5 fruit fly cellular contexts compared by ENCODE assay signal in the genomic region with DNA sequence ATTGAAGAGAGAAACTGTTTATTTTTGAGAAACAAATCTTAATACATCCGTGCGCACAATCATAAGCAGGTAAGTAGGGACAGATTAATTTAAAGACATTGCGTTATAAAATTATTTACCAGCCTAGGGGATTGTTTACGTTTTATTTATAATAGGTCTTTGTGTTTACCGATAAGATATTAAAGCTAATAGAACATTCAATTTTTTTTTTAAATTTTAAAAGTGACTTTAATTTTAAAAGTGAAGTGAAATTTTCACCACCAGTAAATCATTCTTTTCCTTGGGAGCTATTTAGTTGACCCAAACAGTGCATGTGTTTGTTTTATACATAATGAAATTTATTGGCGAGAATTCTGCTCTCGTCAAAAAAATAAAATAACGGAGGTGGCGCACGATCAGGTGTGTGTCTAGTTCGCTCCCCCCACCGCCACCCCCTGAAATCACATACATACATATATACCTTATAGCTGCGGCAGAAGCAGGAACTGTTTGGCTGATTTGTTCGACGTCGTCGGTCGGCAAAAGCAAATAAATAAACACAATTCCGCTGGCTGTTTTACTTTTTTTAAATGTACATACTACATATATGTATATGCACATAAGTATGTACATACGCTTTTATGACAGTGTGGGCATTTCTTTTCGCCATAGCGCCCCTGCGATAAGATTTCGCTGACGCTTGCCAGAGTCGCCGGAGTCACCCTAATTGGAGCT.
TF ChIP-seq lines count a peak whose summit lies in the region.

No protein-coding gene starts in this region.

TF ChIP-seq in whole organism, adult, 20 proteins besides CTCF, POLR2A, EP300 and RAD21 (continued from another document):
- TF ChIP-seq Hr96 (GFP tag; optimal IDR thresholded peaks at IDR 0.05; lab: Kevin White, UChicago) = peak; percentile 74
- no peak for TF ChIP-seq CG1620 (GFP tag; optimal IDR thresholded peaks at IDR 0.05; lab: Kevin White, UChicago)
- no peak for TF ChIP-seq Clk (GFP tag; optimal IDR thresholded peaks at IDR 0.05; lab: Kevin White, UChicago)
- TF ChIP-seq CG7045 (GFP tag; optimal IDR thresholded peaks at IDR 0.05; lab: Kevin White, UChicago) = peak; percentile 61

TF ChIP-seq in whole organism, embryonic, 481 proteins besides CTCF, POLR2A, EP300 and RAD21 (continued from another document and continues in another):
- no peak for TF ChIP-seq ara (GFP tag; IDR thresholded peaks at IDR 0.05; lab: Robert Waterston, UW)
- no peak for TF ChIP-seq ttk (GFP tag; IDR thresholded peaks at IDR 0.05; lab: Robert Waterston, UW)
- no peak for TF ChIP-seq CG10565 (GFP tag; optimal IDR thresholded peaks at IDR 0.05; lab: Kevin White, UChicago)
- peak; percentile 68 for TF ChIP-seq cwo (GFP tag; optimal IDR thresholded peaks at IDR 0.05; lab: Kevin White, UChicago)
- no peak for TF ChIP-seq lola (GFP tag; optimal IDR thresholded peaks at IDR 0.05; lab: Kevin White, UChicago)
- TF ChIP-seq psq (GFP tag; optimal IDR thresholded peaks at IDR 0.05; lab: Kevin White, UChicago) = no peak
- no peak for TF ChIP-seq tx (GFP tag; optimal IDR thresholded peaks at IDR 0.05; lab: Kevin White, UChicago)
- no peak for TF ChIP-seq CG31388 (GFP tag; optimal IDR thresholded peaks at IDR 0.05; lab: Kevin White, UChicago)
- TF ChIP-seq CG1832 (GFP tag; optimal IDR thresholded peaks at IDR 0.05; lab: Kevin White, UChicago) = no peak
- peak; percentile 18 for TF ChIP-seq CG15696 (tag; optimal IDR thresholded peaks at IDR 0.05; lab: Kevin White, UChicago)
- TF ChIP-seq D19B (GFP tag; optimal IDR thresholded peaks at IDR 0.05; lab: Kevin White, UChicago) = peak; percentile 53
- no peak for TF ChIP-seq CG3065 (GFP tag; optimal IDR thresholded peaks at IDR 0.05; lab: Kevin White, UChicago)
- no peak for TF ChIP-seq vnd (GFP tag; IDR thresholded peaks at IDR 0.05; lab: Robert Waterston, UW; ENCODE audit: partially characterized antibody)
- TF ChIP-seq stwl (tag; optimal IDR thresholded peaks at IDR 0.05; lab: Kevin White, UChicago) = no peak
- no peak for TF ChIP-seq slou (GFP tag; optimal IDR thresholded peaks at IDR 0.05; lab: Kevin White, UChicago)
- no peak for TF ChIP-seq klu (GFP tag; IDR thresholded peaks at IDR 0.05; lab: Robert Waterston, UW)
- TF ChIP-seq sug (tag; optimal IDR thresholded peaks at IDR 0.05; lab: Kevin White, UChicago) = peak; percentile 39
- peak; percentile 51 for TF ChIP-seq nmo (GFP tag; optimal IDR thresholded peaks at IDR 0.05; lab: Kevin White, UChicago)
- TF ChIP-seq CG12071 (GFP tag; optimal IDR thresholded peaks at IDR 0.05; lab: Kevin White, UChicago) = no peak
- TF ChIP-seq so (GFP tag; IDR thresholded peaks at IDR 0.05; lab: Robert Waterston, UW) = 0 out of 3 replicates have a peak, but pooled peaks have one; percentile 8
- TF ChIP-seq CG12942 (GFP tag; optimal IDR thresholded peaks at IDR 0.05; lab: Kevin White, UChicago) = no peak
- no peak for TF ChIP-seq CG16863 (GFP tag; optimal IDR thresholded peaks at IDR 0.05; lab: Kevin White, UChicago)
- TF ChIP-seq Jarid2 (GFP tag; optimal IDR thresholded peaks at IDR 0.05; lab: Kevin White, UChicago) = peak; percentile 15
- no peak for TF ChIP-seq gce (GFP tag; IDR thresholded peaks at IDR 0.05; lab: Robert Waterston, UW)
- TF ChIP-seq Sin3A (optimal IDR thresholded peaks at IDR 0.05; lab: Kevin White, UChicago) = no peak
- TF ChIP-seq tgo (GFP tag; IDR thresholded peaks at IDR 0.05; lab: Robert Waterston, UW) = no peak
- no peak for TF ChIP-seq vfl (GFP tag; optimal IDR thresholded peaks at IDR 0.05; lab: Kevin White, UChicago)
- no peak for TF ChIP-seq CG8359 (GFP tag; optimal IDR thresholded peaks at IDR 0.05; lab: Kevin White, UChicago; ENCODE audit: borderline replicate concordance)
- TF ChIP-seq inv (GFP tag; IDR thresholded peaks at IDR 0.05; lab: Robert Waterston, UW; ENCODE audit: partially characterized antibody) = no peak
- peak; percentile 18 for TF ChIP-seq Blimp-1 (GFP tag; optimal IDR thresholded peaks at IDR 0.05; lab: Kevin White, UChicago)

TF ChIP-seq in whole organism, prepupa, 60 proteins besides CTCF, POLR2A, EP300 and RAD21 (continued from another document and continues in another):
- TF ChIP-seq lz (GFP tag; optimal IDR thresholded peaks at IDR 0.05; lab: Kevin White, UChicago) (peak; percentile 67), CG6808 (GFP tag; optimal IDR thresholded peaks at IDR 0.05; lab: Kevin White, UChicago) (peak; percentile 35), net (GFP tag; optimal IDR thresholded peaks at IDR 0.05; lab: Kevin White, UChicago) (peak; percentile 27), CG11762 (GFP tag; optimal IDR thresholded peaks at IDR 0.05; lab: Kevin White, UChicago; ENCODE audit: insufficient read depth) (peak; percentile 43), Ets21C (GFP tag; optimal IDR thresholded peaks at IDR 0.05; lab: Kevin White, UChicago) (no peak), Sox102F (GFP tag; optimal IDR thresholded peaks at IDR 0.05; lab: Kevin White, UChicago) (no peak), CG11902 (GFP tag; optimal IDR thresholded peaks at IDR 0.05; lab: Kevin White, UChicago) (peak; percentile 26), achi (GFP tag; optimal IDR thresholded peaks at IDR 0.05; lab: Kevin White, UChicago) (peak; percentile 63), CG8119 (GFP tag; IDR thresholded peaks at IDR 0.05; lab: Robert Waterston, UW) (peak; percentile 25; the same call in 1 of the 3 replicates), CG6792 (GFP tag; optimal IDR thresholded peaks at IDR 0.05; lab: Kevin White, UChicago) (peak; percentile 27), fd59A (GFP tag; optimal IDR thresholded peaks at IDR 0.05; lab: Kevin White, UChicago) (peak; percentile 43), dsx (GFP tag; optimal IDR thresholded peaks at IDR 0.05; lab: Kevin White, UChicago; ENCODE audit: poor library complexity, severe bottlenecking) (peak; percentile 0), CG6854 (GFP tag; optimal IDR thresholded peaks at IDR 0.05; lab: Kevin White, UChicago) (peak; percentile 50), CG8319 (GFP tag; optimal IDR thresholded peaks at IDR 0.05; lab: Kevin White, UChicago) (peak; percentile 20), Smox (GFP tag; optimal IDR thresholded peaks at IDR 0.05; lab: Kevin White, UChicago) (peak; percentile 64), salr (GFP tag; optimal IDR thresholded peaks at IDR 0.05; lab: Kevin White, UChicago) (peak in 1 of 2 experiments; percentile 61), Eip75B (GFP tag; optimal IDR thresholded peaks at IDR 0.05; lab: Kevin White, UChicago) (peak; percentile 60), pdm3 (GFP tag; optimal IDR thresholded peaks at IDR 0.05; lab: Kevin White, UChicago) (peak; percentile 62), dac (GFP tag; optimal IDR thresholded peaks at IDR 0.05; lab: Kevin White, UChicago) (no peak), CG3919 (GFP tag; optimal IDR thresholded peaks at IDR 0.05; lab: Kevin White, UChicago) (peak; percentile 34), Hr38 (GFP tag; optimal IDR thresholded peaks at IDR 0.05; lab: Kevin White, UChicago) (no peak), vri (GFP tag; optimal IDR thresholded peaks at IDR 0.05; lab: Kevin White, UChicago) (peak; percentile 20), fd85E (GFP tag; optimal IDR thresholded peaks at IDR 0.05; lab: Kevin White, UChicago) (no peak), Met (GFP tag; optimal IDR thresholded peaks at IDR 0.05; lab: Kevin White, UChicago) (peak; percentile 59), fkh (GFP tag; optimal IDR thresholded peaks at IDR 0.05; lab: Kevin White, UChicago) (peak; percentile 83), CG16779 (tag; optimal IDR thresholded peaks at IDR 0.05; lab: Kevin White, UChicago) (no peak), CG15336 (GFP tag; IDR thresholded peaks at IDR 0.05; lab: Robert Waterston, UW) (peak; percentile 61; the same call in 1 of the 2 replicates), Eip78C (GFP tag; lab: Kevin White, UChicago) (peak; percentile 85), spab (GFP tag; optimal IDR thresholded peaks at IDR 0.05; lab: Kevin White, UChicago) (peak; percentile 46), CG8632 (GFP tag; optimal IDR thresholded peaks at IDR 0.05; lab: Kevin White, UChicago) (peak; percentile 61)

TF ChIP-seq in whole organism, pupa, 21 proteins besides CTCF, POLR2A, EP300 and RAD21 (continued from another document):
- TF ChIP-seq CG10348 (GFP tag; IDR thresholded peaks at IDR 0.05; lab: Robert Waterston, UW) (no peak), CG17806 (tag; optimal IDR thresholded peaks at IDR 0.05; lab: Kevin White, UChicago) (peak; percentile 33), CG9948 (tag; optimal IDR thresholded peaks at IDR 0.05; lab: Kevin White, UChicago) (peak; percentile 46)

TF ChIP-seq in whole organism, wandering third instar larva, 38 proteins besides CTCF, POLR2A, EP300 and RAD21 (continued from another document):
- TF ChIP-seq CG32264 (GFP tag; optimal IDR thresholded peaks at IDR 0.05; lab: Kevin White, UChicago) (no peak), brk (GFP tag; optimal IDR thresholded peaks at IDR 0.05; lab: Kevin White, UChicago) (peak; percentile 69), Hr83 (GFP tag; optimal IDR thresholded peaks at IDR 0.05; lab: Kevin White, UChicago; ENCODE audit: poor library complexity, severe bottlenecking) (peak; percentile 17), br (GFP tag; optimal IDR thresholded peaks at IDR 0.05; lab: Kevin White, UChicago) (peak; percentile 30), CG9705 (GFP tag; optimal IDR thresholded peaks at IDR 0.05; lab: Kevin White, UChicago) (no peak), woc (GFP tag; optimal IDR thresholded peaks at IDR 0.05; lab: Kevin White, UChicago) (peak; percentile 41), jim (GFP tag; optimal IDR thresholded peaks at IDR 0.05; lab: Kevin White, UChicago) (no peak), psq (GFP tag; optimal IDR thresholded peaks at IDR 0.05; lab: Kevin White, UChicago) (no peak), Vsx2 (GFP tag; optimal IDR thresholded peaks at IDR 0.05; lab: Kevin White, UChicago; ENCODE audit: partially characterized antibody) (no peak), Jra (GFP tag; optimal IDR thresholded peaks at IDR 0.05; lab: Kevin White, UChicago) (no peak), h (GFP tag; optimal IDR thresholded peaks at IDR 0.05; lab: Kevin White, UChicago) (peak; percentile 74), OdsH (GFP tag; optimal IDR thresholded peaks at IDR 0.05; lab: Kevin White, UChicago) (peak; percentile 67), foxo (GFP tag; optimal IDR thresholded peaks at IDR 0.05; lab: Kevin White, UChicago) (peak in 1 of 2 experiments; percentile 64), Mio (GFP tag; optimal IDR thresholded peaks at IDR 0.05; lab: Kevin White, UChicago) (no peak), Hr78 (GFP tag; optimal IDR thresholded peaks at IDR 0.05; lab: Kevin White, UChicago) (no peak), Dif (GFP tag; optimal IDR thresholded peaks at IDR 0.05; lab: Kevin White, UChicago; ENCODE audit: partially characterized antibody) (no peak), CrebA (GFP tag; optimal IDR thresholded peaks at IDR 0.05; lab: Kevin White, UChicago; ENCODE audit: borderline replicate concordance) (peak; percentile 60), dsf (GFP tag; optimal IDR thresholded peaks at IDR 0.05; lab: Kevin White, UChicago; ENCODE audit: borderline replicate concordance) (no peak)
